Fruit fly (Drosophila melanogaster) whole organism, prepupa: ENCODE results near the gene CG14020.

ENCODE experiments used
- CG34406 ChIP-seq: fragments of 200-800 bp; sonication (Bioruptor generic); optimal IDR thresholded peaks from 3 replicates; lab custom pipeline; 2016; ENCODE audit warnings: missing biosample characterization, missing genetic modification characterization
- CG6276 ChIP-seq: fragments of 200-800 bp; sonication (Bioruptor generic); optimal IDR thresholded peaks from 2 replicates; lab custom pipeline; 2017; ENCODE audit warnings: missing biosample characterization, mild to moderate bottlenecking, missing genetic modification characterization
- CG6808 ChIP-seq: fragments of 200-800 bp; sonication (Bioruptor generic); optimal IDR thresholded peaks from 3 replicates; lab custom pipeline; 2017; ENCODE audit warnings: missing biosample characterization, missing genetic modification characterization, mild to moderate bottlenecking, moderate library complexity, missing genetic modification reagents
- Eip75B ChIP-seq: fragments of 200-800 bp; sonication (Bioruptor generic); optimal IDR thresholded peaks from 3 replicates; lab custom pipeline; 2016; ENCODE audit warnings: missing biosample characterization, missing genetic modification characterization
- Ets21C ChIP-seq: fragments of 200-800 bp; sonication (Bioruptor generic); optimal IDR thresholded peaks from 3 replicates; lab custom pipeline; 2016; ENCODE audit warnings: missing biosample characterization, missing genetic modification characterization
- Hr39 ChIP-seq: fragments of 200-800 bp; sonication (Bioruptor generic); optimal IDR thresholded peaks from 2 replicates; lab custom pipeline; 2016; ENCODE audit warnings: missing biosample characterization, missing genetic modification characterization
- Sox102F ChIP-seq: fragments of 200-800 bp; sonication (Bioruptor generic); optimal IDR thresholded peaks from 2 replicates; lab custom pipeline; 2016; ENCODE audit warnings: missing biosample characterization, mild to moderate bottlenecking, missing genetic modification characterization
- achi ChIP-seq: fragments of 200-800 bp; sonication (Bioruptor generic); optimal IDR thresholded peaks from 3 replicates; lab custom pipeline; 2016; ENCODE audit warnings: missing biosample characterization, missing genetic modification characterization
- dac ChIP-seq: fragments of 200-800 bp; sonication (Bioruptor generic); optimal IDR thresholded peaks from 2 replicates; lab custom pipeline; 2017; ENCODE audit warnings: missing biosample characterization, mild to moderate bottlenecking, missing genetic modification characterization

- no peak for TF ChIP-seq CG34406
- TF ChIP-seq Sox102F (GFP tag; lab: Kevin White, UChicago) = no peak
- peak; percentile 17 for TF ChIP-seq achi (GFP tag; lab: Kevin White, UChicago)
- TF ChIP-seq Ets21C (GFP tag; lab: Kevin White, UChicago) = no peak
- no peak for TF ChIP-seq Hr39 (GFP tag; lab: Kevin White, UChicago)
- TF ChIP-seq CG6276 (GFP tag; lab: Kevin White, UChicago) = no peak
- TF ChIP-seq CG6808 = no peak
- TF ChIP-seq dac (GFP tag; lab: Kevin White, UChicago) = no peak
- no peak for TF ChIP-seq Eip75B
These were observed 21.0 kb upstream of the CG14020 start for dm6 chr2L:5496468-5497093.
